Fruit fly (Drosophila melanogaster): ENCODE data around the gene Fer3HCH.

dm6 chrX:13138887-13139286 is 30.9 kb upstream of the Fer3HCH start, which contains the start of gene CG32645:
- TF ChIP-seq CG8478 (optimal IDR thresholded peaks at IDR 0.05) (no peak), CTCF (optimal IDR thresholded peaks at IDR 0.05) (no peak)
